Worm (Caenorhabditis elegans) whole organism, L4 larva: Measurements from ENCODE around the gene clec-256.

Source experiments
- Y75B8A.6 ChIP-seq: fragments of 200-800 bp; sonication (Bioruptor generic); IDR thresholded peaks from 2 replicates; pipeline ENCODE4 v1.3.6; 2022; ENCODE audit warnings: missing genetic modification reagents, missing genetic modification characterization, missing compliant biosample characterization
- ama-1 ChIP-seq: fragments of 150-350 bp; optimal IDR thresholded peaks from 2 replicates; lab custom pipeline; 2014; ENCODE audit warnings: inconsistent platforms, mixed read lengths
- duxl-1 ChIP-seq: sonication (generic microtip); optimal IDR thresholded peaks from 2 replicates; lab custom pipeline; 2016; ENCODE audit warnings: mild to moderate bottlenecking, missing genetic modification characterization, moderate library complexity, missing compliant biosample characterization; ENCODE audit not compliant: poor library complexity
- lin-13 ChIP-seq: fragments of 150-350 bp; optimal IDR thresholded peaks from 2 replicates; lab custom pipeline; 2014; ENCODE audit warnings: missing biosample characterization, missing genetic modification reagents, missing genetic modification characterization
- madf-5 ChIP-seq, 2 experiments: fragments of 200-800 bp; sonication (Bioruptor generic); IDR thresholded peaks; 2 replicates each; pipeline ENCODE4 v1.3.6; 2022; ENCODE audit warnings: missing compliant biosample characterization in 2 of 2, missing genetic modification characterization in 2 of 2
- nhr-42 ChIP-seq: fragments of 200-800 bp; sonication (Bioruptor generic); IDR thresholded peaks from 2 replicates; pipeline ENCODE4 v1.3.6; 2022; ENCODE audit warnings: missing genetic modification characterization, missing compliant biosample characterization
- php-3 ChIP-seq: fragments of 200-800 bp; sonication (Bioruptor generic); IDR thresholded peaks from 2 replicates; pipeline ENCODE4 v1.3.6; 2022; ENCODE audit warnings: missing genetic modification reagents, missing genetic modification characterization, missing compliant biosample characterization
- rbr-2 ChIP-seq: sonication (generic microtip); optimal IDR thresholded peaks from 2 replicates; lab custom pipeline; 2016; ENCODE audit warnings: missing genotype, missing genetic modification characterization, missing compliant biosample characterization
- snpc-4 ChIP-seq: fragments of 150-350 bp; optimal IDR thresholded peaks from 2 replicates; lab custom pipeline; 2014; ENCODE audit warnings: missing biosample characterization, missing genetic modification characterization
- ztf-11 ChIP-seq: fragments of 150-350 bp; optimal IDR thresholded peaks from 2 replicates; lab custom pipeline; 2014; ENCODE audit warnings: missing biosample characterization, missing genetic modification characterization

DNA sequence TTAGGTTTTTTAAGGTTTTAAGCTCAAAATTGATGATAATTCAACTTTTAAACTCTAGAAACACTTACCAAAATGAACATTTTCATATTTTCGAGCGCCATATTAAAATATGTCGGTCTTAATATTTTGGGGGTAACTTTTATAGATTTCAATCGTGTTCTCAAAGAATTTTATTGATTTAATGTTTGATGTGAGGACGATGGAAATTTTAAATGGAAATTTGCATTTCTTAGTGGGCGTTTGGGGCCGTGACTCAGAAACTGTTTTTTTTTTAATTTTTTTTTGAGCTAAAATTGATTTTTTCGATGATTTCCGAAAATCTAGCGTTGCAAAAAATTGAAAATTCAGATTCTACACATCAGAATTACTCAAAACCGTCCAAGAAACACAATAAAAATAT, 31.8 kb downstream of the clec-256 start, which contains the start of gene C54E10.10:
- no peak for TF ChIP-seq ztf-11 (tag; lab: Kevin White, UChicago)
- no peak for TF ChIP-seq php-3 (GFP tag; lab: Robert Waterston, UW)
- no peak for TF ChIP-seq lin-13
- no peak for TF ChIP-seq ama-1 (lab: Kevin White, UChicago)
- TF ChIP-seq madf-5 (GFP tag; IDR thresholded peaks at IDR 0.05; lab: Robert Waterston, UW): no peak
- no peak for TF ChIP-seq snpc-4 (tag; lab: Kevin White, UChicago)
- TF ChIP-seq rbr-2 (tag; lab: Kevin White, UChicago): no peak
- TF ChIP-seq Y75B8A.6 (GFP tag; lab: Robert Waterston, UW): no peak
- TF ChIP-seq duxl-1 (tag; lab: Kevin White, UChicago): no peak
- no peak for TF ChIP-seq nhr-42 (GFP tag; lab: Robert Waterston, UW)
